Fruit fly (Drosophila melanogaster): ENCODE results near the gene Lsp1gamma.

Lsp1gamma gene

dm6 chr3L:85204-85811, 19.1 kb downstream of the Lsp1gamma start (continued):
- TF ChIP-seq GATAe (GFP tag; conservative IDR thresholded peaks at IDR 0.05) (peak; percentile 72; the same call in 1 of the 2 replicates), HHEX (GFP tag; optimal IDR thresholded peaks at IDR 0.05) (peak; percentile 36), Neu2 (GFP tag; optimal IDR thresholded peaks at IDR 0.05; ENCODE audit: borderline replicate concordance) (no peak), H15 (GFP tag; IDR thresholded peaks at IDR 0.05) (no peak), CG13894 (tag; optimal IDR thresholded peaks at IDR 0.05) (peak; percentile 49), Hr78 (GFP tag; optimal IDR thresholded peaks at IDR 0.05) (peak in 1 of 2 experiments; percentile 10), Vsx1 (GFP tag; optimal IDR thresholded peaks at IDR 0.05) (no peak), CG6654 (GFP tag; optimal IDR thresholded peaks at IDR 0.05) (no peak), tap (tag; optimal IDR thresholded peaks at IDR 0.05) (no peak), ken (GFP tag; IDR thresholded peaks at IDR 0.05) (no peak), Xrp1 (GFP tag; IDR thresholded peaks at IDR 0.05) (peak; percentile 47; the same call in 1 of the 2 replicates), mam (GFP tag; optimal IDR thresholded peaks at IDR 0.05) (no peak), CG7372 (GFP tag; IDR thresholded peaks at IDR 0.05) (no peak), pnt (GFP tag; optimal IDR thresholded peaks at IDR 0.05) (no peak), YL-1 (GFP tag; optimal IDR thresholded peaks at IDR 0.05) (no peak), CG10267 (tag; optimal IDR thresholded peaks at IDR 0.05) (no peak), gcm2 (GFP tag; optimal IDR thresholded peaks at IDR 0.05) (no peak), CG6689 (GFP tag; IDR thresholded peaks at IDR 0.05) (no peak), CG17568 (GFP tag; optimal IDR thresholded peaks at IDR 0.05) (no peak), CG11696 (GFP tag; IDR thresholded peaks at IDR 0.05) (no peak), CG12071 (GFP tag; optimal IDR thresholded peaks at IDR 0.05) (peak; percentile 29), CG9215 (GFP tag; IDR thresholded peaks at IDR 0.05) (no peak), Spps (tag; optimal IDR thresholded peaks at IDR 0.05) (no peak), zen2 (GFP tag; IDR thresholded peaks at IDR 0.05; ENCODE audit: partially characterized antibody) (no peak), CoRest (tag; optimal IDR thresholded peaks at IDR 0.05) (no peak), CG8478 (optimal IDR thresholded peaks at IDR 0.05) (no peak), lmd (GFP tag; IDR thresholded peaks at IDR 0.05) (no peak), sqz (GFP tag; optimal IDR thresholded peaks at IDR 0.05) (peak; percentile 27), pb (GFP tag; optimal IDR thresholded peaks at IDR 0.05) (no peak), Blimp-1 (GFP tag; optimal IDR thresholded peaks at IDR 0.05) (no peak), CG16815 (GFP tag; optimal IDR thresholded peaks at IDR 0.05) (no peak), dm (GFP tag; optimal IDR thresholded peaks at IDR 0.05) (no peak), CG11695 (GFP tag; IDR thresholded peaks at IDR 0.05) (0 out of 3 replicates have a peak, but pooled peaks have one; percentile 17), nerfin-2 (GFP tag; IDR thresholded peaks at IDR 0.05; ENCODE audit: partially characterized antibody) (no peak), CG2120 (GFP tag; optimal IDR thresholded peaks at IDR 0.05) (no peak), Ada2b (GFP tag; IDR thresholded peaks at IDR 0.05) (no peak), HmgZ (tag; optimal IDR thresholded peaks at IDR 0.05) (peak; percentile 32), HLH54F (GFP tag; optimal IDR thresholded peaks at IDR 0.05) (no peak), grn (GFP tag; optimal IDR thresholded peaks at IDR 0.05) (peak; percentile 21), CG15479 (GFP tag; optimal IDR thresholded peaks at IDR 0.05) (peak; percentile 60), CG17912 (GFP tag; optimal IDR thresholded peaks at IDR 0.05) (no peak), Bteb2 (GFP tag; optimal IDR thresholded peaks at IDR 0.05) (no peak), CG12391 (tag; optimal IDR thresholded peaks at IDR 0.05) (no peak), slp2 (GFP tag; optimal IDR thresholded peaks at IDR 0.05) (no peak), Oaz (GFP tag; IDR thresholded peaks at IDR 0.05) (no peak), CG13424 (tag; optimal IDR thresholded peaks at IDR 0.05) (no peak), btn (GFP tag; optimal IDR thresholded peaks at IDR 0.05) (no peak), CG18599 (GFP tag; optimal IDR thresholded peaks at IDR 0.05) (peak; percentile 39), CG2678 (tag; optimal IDR thresholded peaks at IDR 0.05) (peak; percentile 19), sens (GFP tag) (no peak), Lim3 (GFP tag; IDR thresholded peaks at IDR 0.05) (no peak)

Data from whole organism, embryonic.